Fruit fly (Drosophila melanogaster): ENCODE results near the gene CG7384.
A peak's percentile ranks its signal among the peaks of the same experiment; 100 is the strongest.

Gene CG7384

DNA sequence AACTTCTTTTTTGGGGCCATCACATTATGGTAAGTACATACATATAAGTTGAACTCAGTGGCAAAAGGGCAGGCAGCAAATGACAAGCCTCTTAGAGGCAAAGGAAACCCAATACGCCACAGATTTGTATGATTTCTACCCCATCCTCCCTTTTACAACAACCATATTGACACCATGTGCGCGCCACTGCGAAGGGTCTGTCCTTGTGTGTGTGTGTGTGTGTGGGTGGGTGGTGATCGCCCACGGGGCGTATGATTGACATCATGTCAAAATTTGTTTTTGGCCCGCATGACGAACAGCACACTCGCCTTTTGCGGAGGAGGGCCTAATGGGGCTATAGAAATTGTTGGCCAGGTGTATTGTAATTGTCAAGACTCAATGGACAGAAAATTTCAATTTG lies 10.6 kb downstream of the CG7384 start (continued):
- TF ChIP-seq row (GFP tag; IDR thresholded peaks at IDR 0.05) (no peak), slp2 (GFP tag; optimal IDR thresholded peaks at IDR 0.05) (no peak), pzg (GFP tag; optimal IDR thresholded peaks at IDR 0.05) (no peak), Ssrp (tag; optimal IDR thresholded peaks at IDR 0.05) (no peak), trem (tag; optimal IDR thresholded peaks at IDR 0.05) (no peak), so (GFP tag; IDR thresholded peaks at IDR 0.05) (peak; percentile 67; the same call in 1 of the 3 replicates), sc (optimal IDR thresholded peaks at IDR 0.05) (no peak), sc (GFP tag; optimal IDR thresholded peaks at IDR 0.05) (no peak), gsb (GFP tag; IDR thresholded peaks at IDR 0.05) (no peak), CG8089 (GFP tag; optimal IDR thresholded peaks at IDR 0.05) (no peak), gcm2 (GFP tag; optimal IDR thresholded peaks at IDR 0.05) (no peak), CG4360 (GFP tag; IDR thresholded peaks at IDR 0.05) (peak; percentile 84), CG17568 (GFP tag; optimal IDR thresholded peaks at IDR 0.05) (no peak), Myb (GFP tag; optimal IDR thresholded peaks at IDR 0.05) (no peak), CG12071 (GFP tag; optimal IDR thresholded peaks at IDR 0.05) (peak; percentile 30), CG1832 (GFP tag; optimal IDR thresholded peaks at IDR 0.05) (no peak), CG3995 (GFP tag; optimal IDR thresholded peaks at IDR 0.05) (no peak), Med (GFP tag) (peak; percentile 38), Hr39 (optimal IDR thresholded peaks at IDR 0.05) (no peak), Poxn (GFP tag; IDR thresholded peaks at IDR 0.05) (no peak), CG8924 (tag; optimal IDR thresholded peaks at IDR 0.05) (no peak), tgo (GFP tag; IDR thresholded peaks at IDR 0.05) (no peak), org-1 (GFP tag; optimal IDR thresholded peaks at IDR 0.05) (peak; percentile 4), MESR4 (GFP tag; optimal IDR thresholded peaks at IDR 0.05) (no peak), jing (GFP tag; optimal IDR thresholded peaks at IDR 0.05) (no peak), ATbp (GFP tag; optimal IDR thresholded peaks at IDR 0.05) (peak; percentile 20), CG7271 (tag; optimal IDR thresholded peaks at IDR 0.05) (no peak), NFAT (GFP tag; IDR thresholded peaks at IDR 0.05) (no peak), gro (GFP tag; optimal IDR thresholded peaks at IDR 0.05) (no peak), vnd (GFP tag; IDR thresholded peaks at IDR 0.05; ENCODE audit: partially characterized antibody) (no peak), CG4282 (GFP tag; optimal IDR thresholded peaks at IDR 0.05) (no peak), hb (GFP tag; IDR thresholded peaks at IDR 0.05; ENCODE audit: partially characterized antibody) (no peak), Jarid2 (GFP tag; optimal IDR thresholded peaks at IDR 0.05) (no peak), ci (GFP tag; IDR thresholded peaks at IDR 0.05) (0 out of 3 replicates have a peak, but pooled peaks have one; percentile 48), CoRest (tag; optimal IDR thresholded peaks at IDR 0.05) (no peak), D19A (tag; optimal IDR thresholded peaks at IDR 0.05) (no peak), wek (GFP tag; optimal IDR thresholded peaks at IDR 0.05) (no peak), Rfx (GFP tag; IDR thresholded peaks at IDR 0.05) (0 out of 2 replicates have a peak, but pooled peaks have one; percentile 12), CG2889 (GFP tag; IDR thresholded peaks at IDR 0.05) (no peak), Hr51 (GFP tag; optimal IDR thresholded peaks at IDR 0.05) (no peak), esg (GFP tag; conservative IDR thresholded peaks at IDR 0.05) (no peak), CG10147 (GFP tag; optimal IDR thresholded peaks at IDR 0.05) (peak; percentile 13), Mrtf (GFP tag; IDR thresholded peaks at IDR 0.05) (no peak), CG10462 (GFP tag; optimal IDR thresholded peaks at IDR 0.05) (no peak), CG6813 (GFP tag; optimal IDR thresholded peaks at IDR 0.05) (peak; percentile 2), CG17328 (GFP tag; IDR thresholded peaks at IDR 0.05) (no peak), HHEX (GFP tag; optimal IDR thresholded peaks at IDR 0.05) (no peak), CG7928 (GFP tag; optimal IDR thresholded peaks at IDR 0.05) (no peak), CG5180 (GFP tag; optimal IDR thresholded peaks at IDR 0.05) (no peak), CG3726 (GFP tag; IDR thresholded peaks at IDR 0.05) (no peak), trh (GFP tag; optimal IDR thresholded peaks at IDR 0.05) (no peak), chinmo (GFP tag; IDR thresholded peaks at IDR 0.05; ENCODE audit: partially characterized antibody) (0 out of 4 replicates have a peak, but pooled peaks have one; percentile 56)
